Worm (Caenorhabditis elegans): ENCODE measurements around the gene Y44A6D.7.
A peak's percentile ranks its signal among the peaks of the same experiment; 100 is the strongest.

The Y44A6D.7 gene

DNA sequence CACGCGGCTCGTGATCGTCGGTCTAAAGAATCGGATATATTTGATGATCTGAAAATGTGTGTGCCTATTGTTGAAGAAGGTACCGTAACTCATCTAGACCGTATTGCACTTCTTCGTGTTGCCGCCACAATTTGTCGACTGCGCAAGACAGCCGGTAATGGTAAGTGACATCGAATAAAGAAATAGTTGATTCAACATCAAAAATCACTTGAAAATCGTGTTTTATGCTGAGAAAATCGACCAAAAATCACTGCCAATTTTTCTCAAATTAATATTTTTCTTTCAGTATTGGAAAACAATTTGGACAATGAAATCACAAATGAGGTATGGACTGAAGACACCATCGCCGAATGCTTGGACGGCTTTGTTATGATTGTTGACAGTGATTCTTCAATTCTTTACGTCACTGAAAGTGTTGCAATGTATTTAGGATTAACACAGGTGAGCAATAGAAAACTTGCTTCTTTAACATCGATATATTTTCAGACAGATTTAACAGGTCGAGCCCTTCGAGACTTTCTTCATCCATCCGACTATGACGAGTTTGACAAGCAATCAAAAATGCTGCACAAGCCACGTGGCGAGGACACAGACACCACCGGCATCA, 33.1 kb upstream of the Y44A6D.7 start:
- TF ChIP-seq unc-55 (GFP tag; optimal IDR thresholded peaks at IDR 0.05) (no peak), nhr-11 (tag; optimal IDR thresholded peaks at IDR 0.05) (no peak), sox-2 (GFP tag; IDR thresholded peaks at IDR 0.05) (no peak), lin-11 (tag; optimal IDR thresholded peaks at IDR 0.05) (no peak), ceh-24 (tag; optimal IDR thresholded peaks at IDR 0.05) (no peak), elt-2 (tag; optimal IDR thresholded peaks at IDR 0.05) (no peak), lim-6 (tag; optimal IDR thresholded peaks at IDR 0.05) (no peak), ref-2 (tag; optimal IDR thresholded peaks at IDR 0.05) (no peak)

- TF ChIP-seq hlh-30 (tag; optimal IDR thresholded peaks at IDR 0.05; ENCODE audit: insufficient read depth): no peak
- peak; percentile 99 for TF ChIP-seq unc-42 (tag; optimal IDR thresholded peaks at IDR 0.05)
- TF ChIP-seq ceh-31 (tag; optimal IDR thresholded peaks at IDR 0.05): peak; percentile 53
- no peak for TF ChIP-seq sdc-2 (tag; optimal IDR thresholded peaks at IDR 0.05)
- TF ChIP-seq pat-9 (tag; optimal IDR thresholded peaks at IDR 0.05): no peak
- no peak for TF ChIP-seq syd-9 (tag; optimal IDR thresholded peaks at IDR 0.05)
- TF ChIP-seq zip-5 (tag; optimal IDR thresholded peaks at IDR 0.05): no peak
- no peak for TF ChIP-seq ceh-2 (tag; optimal IDR thresholded peaks at IDR 0.05)
- no peak for TF ChIP-seq F13H6.1 (tag; optimal IDR thresholded peaks at IDR 0.05)
- TF ChIP-seq sox-4 (tag; optimal IDR thresholded peaks at IDR 0.05): no peak
- TF ChIP-seq tbx-2 (tag; optimal IDR thresholded peaks at IDR 0.05): peak; percentile 2
- TF ChIP-seq fax-1 (tag; optimal IDR thresholded peaks at IDR 0.05): no peak
- no peak for TF ChIP-seq che-1 (tag; optimal IDR thresholded peaks at IDR 0.05)
- TF ChIP-seq sox-2 (GFP tag; IDR thresholded peaks at IDR 0.05): no peak
- TF ChIP-seq ceh-22 (tag; optimal IDR thresholded peaks at IDR 0.05): no peak
- peak; percentile 21 for TF ChIP-seq K09A11.1 (tag; optimal IDR thresholded peaks at IDR 0.05; ENCODE audit: insufficient read depth)
- TF ChIP-seq rnt-1 (tag; optimal IDR thresholded peaks at IDR 0.05): no peak
- TF ChIP-seq elt-4 (tag; optimal IDR thresholded peaks at IDR 0.05): no peak
- no peak for TF ChIP-seq ceh-48 (tag; optimal IDR thresholded peaks at IDR 0.05)
- peak; percentile 20 for TF ChIP-seq ceh-18 (tag; optimal IDR thresholded peaks at IDR 0.05)
- TF ChIP-seq pros-1 (tag; optimal IDR thresholded peaks at IDR 0.05): no peak
- no peak for TF ChIP-seq pha-4 (tag; optimal IDR thresholded peaks at IDR 0.05)
- TF ChIP-seq unc-3 (GFP tag; conservative IDR thresholded peaks at IDR 0.05): no peak
- TF ChIP-seq unc-3 (tag; optimal IDR thresholded peaks at IDR 0.05): no peak
- no peak for TF ChIP-seq ceh-19 (GFP tag; optimal IDR thresholded peaks at IDR 0.05)
- no peak for TF ChIP-seq hlh-8 (tag; optimal IDR thresholded peaks at IDR 0.05)
- TF ChIP-seq C38D4.7 (GFP tag; optimal IDR thresholded peaks at IDR 0.05): no peak
- TF ChIP-seq nfya-1 (tag; optimal IDR thresholded peaks at IDR 0.05): peak; percentile 48
- TF ChIP-seq unc-86 (tag; optimal IDR thresholded peaks at IDR 0.05): no peak
- no peak for TF ChIP-seq mec-3 (tag; optimal IDR thresholded peaks at IDR 0.05; ENCODE audit: borderline replicate concordance)
Observed at ce11 chrV:20782188-20782587, 32.3 kb upstream of the Y44A6D.7 start.

- no peak for TF ChIP-seq pat-9 (tag; optimal IDR thresholded peaks at IDR 0.05)
- TF ChIP-seq ets-4 (tag; optimal IDR thresholded peaks at IDR 0.05): no peak
- no peak for TF ChIP-seq pax-1 (tag; optimal IDR thresholded peaks at IDR 0.05)
- TF ChIP-seq fkh-10 (GFP tag; optimal IDR thresholded peaks at IDR 0.05): no peak
- TF ChIP-seq hlh-30 (tag; optimal IDR thresholded peaks at IDR 0.05; ENCODE audit: insufficient read depth): no peak
- no peak for TF ChIP-seq rnt-1 (tag; optimal IDR thresholded peaks at IDR 0.05)
- no peak for TF ChIP-seq fax-1 (tag; optimal IDR thresholded peaks at IDR 0.05)
- TF ChIP-seq ceh-30 (tag; optimal IDR thresholded peaks at IDR 0.05): no peak
- no peak for TF ChIP-seq ceh-31 (tag; optimal IDR thresholded peaks at IDR 0.05)
- TF ChIP-seq ceh-34 (tag; optimal IDR thresholded peaks at IDR 0.05): no peak
- no peak for TF ChIP-seq F13H6.1 (tag; optimal IDR thresholded peaks at IDR 0.05)
- TF ChIP-seq dve-1 (tag; optimal IDR thresholded peaks at IDR 0.05): no peak
- TF ChIP-seq unc-42 (tag; optimal IDR thresholded peaks at IDR 0.05): no peak
- TF ChIP-seq tbx-2 (tag; optimal IDR thresholded peaks at IDR 0.05): no peak
- TF ChIP-seq T23F11.4 (GFP tag; optimal IDR thresholded peaks at IDR 0.05): no peak
- no peak for TF ChIP-seq madf-2 (tag; optimal IDR thresholded peaks at IDR 0.05)
- no peak for TF ChIP-seq ttx-3 (tag; optimal IDR thresholded peaks at IDR 0.05)
- TF ChIP-seq K09A11.1 (tag; optimal IDR thresholded peaks at IDR 0.05; ENCODE audit: insufficient read depth): no peak
- no peak for TF ChIP-seq ztf-16 (tag; optimal IDR thresholded peaks at IDR 0.05)
Observed at ce11 chrV:20783642-20784041, 30.9 kb upstream of the Y44A6D.7 start.

Data from whole organism, late embryonic.